Worm (Caenorhabditis elegans) whole organism, L3 larva: Measurements from ENCODE around the gene idhb-1.
A peak's percentile ranks its signal among the peaks of the same experiment; 100 is the strongest.

Experiments
- R02D3.7 ChIP-seq: fragments of 150-350 bp; optimal IDR thresholded peaks from 2 replicates; lab custom pipeline; 2014; ENCODE audit warnings: missing biosample characterization, missing genetic modification characterization
- ZK546.5 ChIP-seq: sonication (generic microtip); optimal IDR thresholded peaks from 2 replicates; lab custom pipeline; 2017; ENCODE audit warnings: missing biosample characterization, missing genetic modification characterization
- aly-2 ChIP-seq: fragments of 150-350 bp; optimal IDR thresholded peaks from 2 replicates; lab custom pipeline; 2014; ENCODE audit warnings: missing biosample characterization, missing genetic modification characterization
- ama-1 ChIP-seq: fragments of 150-350 bp; optimal IDR thresholded peaks from 2 replicates; lab custom pipeline; 2018
- ceh-16 ChIP-seq: sonication (generic microtip); optimal IDR thresholded peaks from 2 replicates; lab custom pipeline; 2017; ENCODE audit warnings: missing biosample characterization, missing genetic modification characterization
- ceh-28 ChIP-seq: fragments of 150-350 bp; optimal IDR thresholded peaks from 2 replicates; lab custom pipeline; 2014; ENCODE audit warnings: missing biosample characterization, missing genetic modification reagents, missing genetic modification characterization
- ceh-82 ChIP-seq: fragments of 150-350 bp; optimal IDR thresholded peaks from 2 replicates; lab custom pipeline; 2014; ENCODE audit warnings: missing biosample characterization, missing genetic modification characterization
- ceh-9 ChIP-seq: sonication (generic microtip); optimal IDR thresholded peaks from 2 replicates; lab custom pipeline; 2018; ENCODE audit warnings: missing biosample characterization, missing genetic modification characterization
- daf-12 ChIP-seq: fragments of 150-350 bp; optimal IDR thresholded peaks from 2 replicates; lab custom pipeline; 2014; ENCODE audit warnings: missing biosample characterization, missing genetic modification reagents, missing genetic modification characterization
- egl-27 ChIP-seq: sonication (generic microtip); optimal IDR thresholded peaks from 4 replicates; lab custom pipeline; 2017; ENCODE audit warnings: missing biosample characterization, missing genetic modification reagents, missing genetic modification characterization
- egl-5 ChIP-seq: fragments of 150-350 bp; optimal IDR thresholded peaks from 2 replicates; lab custom pipeline; 2017; ENCODE audit warnings: missing biosample characterization, missing genetic modification reagents, missing genetic modification characterization, inconsistent platforms
- elt-1 ChIP-seq: fragments of 150-350 bp; optimal IDR thresholded peaks from 2 replicates; lab custom pipeline; 2014; ENCODE audit warnings: missing biosample characterization, missing genetic modification characterization
- elt-2 ChIP-seq: sonication (generic microtip); optimal IDR thresholded peaks from 2 replicates; lab custom pipeline; 2016; ENCODE audit warnings: missing genetic modification reagents, mild to moderate bottlenecking, missing genetic modification characterization, missing compliant biosample characterization
- elt-3 ChIP-seq, 3 experiments: fragments of 150-350 bp in 1 of 3; sonication (generic microtip) in 2 of 3; optimal IDR thresholded peaks; 2 replicates in 2 of 3; 4 replicates in 1 of 3; lab custom pipeline; 2014 to 2017; ENCODE audit warnings: missing biosample characterization in 3 of 3, missing genetic modification characterization in 3 of 3
- eor-1 ChIP-seq, 2 experiments: fragments of 150-350 bp; optimal IDR thresholded peaks; 2 replicates each; lab custom pipeline; 2014 to 2018; ENCODE audit warnings: missing biosample characterization in 2 of 2, missing genetic modification characterization in 2 of 2
- fkh-10 ChIP-seq: sonication (generic microtip); optimal IDR thresholded peaks from 2 replicates; lab custom pipeline; 2017; ENCODE audit warnings: missing biosample characterization, missing genetic modification reagents, missing genetic modification characterization
- fkh-2 ChIP-seq: fragments of 150-350 bp; optimal IDR thresholded peaks from 2 replicates; lab custom pipeline; 2014; ENCODE audit warnings: missing biosample characterization, missing genetic modification reagents, missing genetic modification characterization
- fos-1 ChIP-seq: fragments of 150-350 bp; optimal IDR thresholded peaks from 2 replicates; lab custom pipeline; 2014; ENCODE audit warnings: missing biosample characterization, missing genetic modification characterization
- hmg-11 ChIP-seq: sonication (generic microtip); optimal IDR thresholded peaks from 2 replicates; lab custom pipeline; 2016; ENCODE audit warnings: missing genetic modification characterization, missing compliant biosample characterization
- jun-1 ChIP-seq: fragments of 150-350 bp; optimal IDR thresholded peaks from 2 replicates; lab custom pipeline; 2014; ENCODE audit warnings: missing biosample characterization, missing genetic modification reagents, missing genetic modification characterization
- lin-15B ChIP-seq: fragments of 150-350 bp; optimal IDR thresholded peaks from 2 replicates; lab custom pipeline; 2014; ENCODE audit warnings: missing biosample characterization, missing genetic modification characterization
- lin-39 ChIP-seq: fragments of 150-350 bp; optimal IDR thresholded peaks from 2 replicates; lab custom pipeline; 2018; ENCODE audit warnings: missing biosample characterization, missing genetic modification reagents, missing genetic modification characterization
- lsy-12 ChIP-seq: sonication (generic microtip); optimal IDR thresholded peaks from 2 replicates; lab custom pipeline; 2016; ENCODE audit warnings: mild to moderate bottlenecking, missing genetic modification characterization, missing compliant biosample characterization
- mdl-1 ChIP-seq: fragments of 150-350 bp; optimal IDR thresholded peaks from 2 replicates; lab custom pipeline; 2014; ENCODE audit warnings: missing biosample characterization, missing genetic modification characterization
- mml-1 ChIP-seq: fragments of 150-350 bp; sonication (generic microtip); optimal IDR thresholded peaks from 3 replicates; lab custom pipeline; 2014; ENCODE audit warnings: missing biosample characterization, missing genetic modification characterization
- nfya-1 ChIP-seq: sonication (generic microtip); optimal IDR thresholded peaks from 2 replicates; lab custom pipeline; 2017; ENCODE audit warnings: missing genetic modification characterization, mild to moderate bottlenecking, missing compliant biosample characterization, antibody characterized with exemption, moderate library complexity; ENCODE audit not compliant: insufficient read depth
- nhr-11 ChIP-seq: fragments of 150-350 bp; optimal IDR thresholded peaks from 2 replicates; lab custom pipeline; 2014; ENCODE audit warnings: missing biosample characterization, missing genetic modification characterization
- nhr-12 ChIP-seq: fragments of 150-350 bp; optimal IDR thresholded peaks from 2 replicates; lab custom pipeline; 2014; ENCODE audit warnings: missing biosample characterization, missing genetic modification characterization
- nhr-23 ChIP-seq: fragments of 150-350 bp; optimal IDR thresholded peaks from 2 replicates; lab custom pipeline; 2014; ENCODE audit warnings: missing biosample characterization, missing genetic modification reagents, missing genetic modification characterization
- nhr-237 ChIP-seq: fragments of 150-350 bp; optimal IDR thresholded peaks from 2 replicates; lab custom pipeline; 2014; ENCODE audit warnings: missing biosample characterization, missing genetic modification characterization
- nhr-25 ChIP-seq: sonication (generic microtip); optimal IDR thresholded peaks from 2 replicates; lab custom pipeline; 2017; ENCODE audit warnings: missing biosample characterization, missing genetic modification characterization
- nhr-28 ChIP-seq: fragments of 150-350 bp; optimal IDR thresholded peaks from 2 replicates; lab custom pipeline; 2014; ENCODE audit warnings: missing biosample characterization, missing genetic modification characterization
- nhr-43 ChIP-seq: sonication (generic microtip); optimal IDR thresholded peaks from 2 replicates; lab custom pipeline; 2016; ENCODE audit warnings: mild to moderate bottlenecking, missing genetic modification characterization, missing compliant biosample characterization; ENCODE audit not compliant: poor library complexity, severe bottlenecking
- nhr-67 ChIP-seq: fragments of 150-350 bp; optimal IDR thresholded peaks from 2 replicates; lab custom pipeline; 2014; ENCODE audit warnings: missing biosample characterization, missing genetic modification characterization
- nhr-76 ChIP-seq: fragments of 150-350 bp; sonication (generic microtip); optimal IDR thresholded peaks from 5 replicates; lab custom pipeline; 2014; ENCODE audit warnings: missing biosample characterization, missing genetic modification characterization
- nhr-77 ChIP-seq: fragments of 150-350 bp; optimal IDR thresholded peaks from 2 replicates; lab custom pipeline; 2014; ENCODE audit warnings: missing biosample characterization, missing genetic modification characterization
- pha-4 ChIP-seq: fragments of 150-350 bp; optimal IDR thresholded peaks from 2 replicates; lab custom pipeline; 2014; ENCODE audit warnings: missing biosample characterization, missing genetic modification reagents, missing genetic modification characterization
- pqm-1 ChIP-seq: fragments of 150-350 bp; optimal IDR thresholded peaks from 2 replicates; lab custom pipeline; 2017; ENCODE audit warnings: missing biosample characterization, missing genetic modification characterization, inconsistent platforms
- sea-2 ChIP-seq: fragments of 150-350 bp; sonication (generic microtip); optimal IDR thresholded peaks from 4 replicates; lab custom pipeline; 2014; ENCODE audit warnings: missing biosample characterization, missing genetic modification reagents, missing genetic modification characterization
- skn-1 ChIP-seq: fragments of 150-350 bp; optimal IDR thresholded peaks from 2 replicates; lab custom pipeline; 2014; ENCODE audit warnings: missing biosample characterization, missing genetic modification characterization
- snpc-4 ChIP-seq: fragments of 150-350 bp; optimal IDR thresholded peaks from 2 replicates; lab custom pipeline; 2014; ENCODE audit warnings: missing biosample characterization, missing genetic modification characterization
- tbx-2 ChIP-seq: sonication (generic microtip); optimal IDR thresholded peaks from 2 replicates; lab custom pipeline; 2016; ENCODE audit warnings: mild to moderate bottlenecking, missing genetic modification characterization, missing compliant biosample characterization
- unc-39 ChIP-seq: sonication (generic microtip); optimal IDR thresholded peaks from 4 replicates; lab custom pipeline; 2017; ENCODE audit warnings: missing biosample characterization, missing genetic modification characterization
- unc-62 ChIP-seq: fragments of 150-350 bp; sonication (generic microtip); optimal IDR thresholded peaks from 4 replicates; lab custom pipeline; 2014; ENCODE audit warnings: missing biosample characterization, missing genetic modification reagents, missing genetic modification characterization
- zag-1 ChIP-seq: fragments of 150-350 bp; optimal IDR thresholded peaks from 2 replicates; lab custom pipeline; 2014; ENCODE audit warnings: missing biosample characterization, missing genetic modification characterization
- ztf-11 ChIP-seq: fragments of 150-350 bp; optimal IDR thresholded peaks from 2 replicates; lab custom pipeline; 2014; ENCODE audit warnings: missing biosample characterization, missing genetic modification characterization
- ztf-4 ChIP-seq: fragments of 150-350 bp; optimal IDR thresholded peaks from 2 replicates; lab custom pipeline; 2014; ENCODE audit warnings: missing biosample characterization, missing genetic modification characterization

The idhb-1 gene

ce11 chrX:14169569-14170031 lies 4.3 kb downstream of the idhb-1 start, which contains the start of gene sym-4:
sym-4 (minus strand) TSS chrX:14169619.
- TF ChIP-seq zag-1 (tag; lab: Kevin White, UChicago) (no peak), snpc-4 (tag; lab: Kevin White, UChicago) (peak; percentile 90), ama-1 (peak; percentile 69), mdl-1 (tag; lab: Kevin White, UChicago) (peak; percentile 67), ceh-82 (tag; lab: Kevin White, UChicago) (peak; percentile 44), elt-3 (tag; optimal IDR thresholded peaks at IDR 0.05; lab: Kevin White, UChicago) (peak in 2 of 3 experiments; percentile 47 to 85), hmg-11 (tag; lab: Kevin White, UChicago) (peak; percentile 96), nhr-11 (tag; lab: Kevin White, UChicago) (peak; percentile 63), mml-1 (tag; lab: Kevin White, UChicago) (no peak), nhr-23 (peak; percentile 93), nhr-67 (no peak), nhr-76 (peak; percentile 64), egl-27 (tag; lab: Kevin White, UChicago) (peak; percentile 50), nfya-1 (tag; lab: Kevin White, UChicago) (peak; percentile 91), pqm-1 (tag; lab: Kevin White, UChicago) (peak; percentile 96), elt-1 (peak; percentile 27), nhr-43 (tag; lab: Kevin White, UChicago) (peak; percentile 94), daf-12 (tag; lab: Kevin White, UChicago) (no peak), lin-39 (tag; lab: Kevin White, UChicago) (peak; percentile 90), pha-4 (tag; lab: Kevin White, UChicago) (peak; percentile 95), sea-2 (GFP tag; lab: Kevin White, UChicago) (no peak), fkh-10 (peak; percentile 61), unc-39 (tag; lab: Kevin White, UChicago) (no peak), ztf-11 (tag; lab: Kevin White, UChicago) (no peak), ceh-9 (tag; lab: Kevin White, UChicago) (no peak), nhr-25 (tag; lab: Kevin White, UChicago) (peak; percentile 97), egl-5 (tag; lab: Kevin White, UChicago) (peak; percentile 61), lsy-12 (peak; percentile 80), nhr-12 (tag; lab: Kevin White, UChicago) (no peak), lin-15B (tag; lab: Kevin White, UChicago) (peak; percentile 94), skn-1 (tag; lab: Kevin White, UChicago) (peak; percentile 42), jun-1 (peak; percentile 90), ZK546.5 (tag; lab: Kevin White, UChicago) (no peak), aly-2 (tag; lab: Kevin White, UChicago) (no peak), fos-1 (tag; lab: Kevin White, UChicago) (peak; percentile 63), ztf-4 (tag; lab: Kevin White, UChicago) (peak; percentile 29), nhr-77 (tag; lab: Kevin White, UChicago) (peak; percentile 41), R02D3.7 (tag; lab: Kevin White, UChicago) (peak; percentile 69), fkh-2 (tag; lab: Kevin White, UChicago) (no peak), eor-1 (tag; optimal IDR thresholded peaks at IDR 0.05; lab: Kevin White, UChicago) (no peak), unc-62 (peak; percentile 58), ceh-16 (tag; lab: Kevin White, UChicago) (no peak), elt-2 (tag; lab: Kevin White, UChicago) (peak; percentile 90), nhr-237 (no peak), nhr-28 (tag; lab: Kevin White, UChicago) (no peak), tbx-2 (tag; lab: Kevin White, UChicago) (peak; percentile 68), ceh-28 (tag; lab: Kevin White, UChicago) (peak; percentile 88)
